Fruit fly (Drosophila melanogaster) Kc167 (cell line): ENCODE results near the gene CG31211.
A peak's percentile ranks its signal among the peaks of the same experiment; 100 is the strongest.
"Not testable (repeated sequence)": the region's sequence is repeated elsewhere in the genome, so short reads cannot be mapped to it uniquely, and the experiment has no call there.

Experiments used
- Myc ChIP-seq: fragments of >200 bp; optimal IDR thresholded peaks from 2 replicates; lab custom pipeline; 2017; ENCODE audit warnings: missing external identifiers
- Sin3A ChIP-seq: fragments of >200 bp; optimal IDR thresholded peaks from 2 replicates; lab custom pipeline; 2018; ENCODE audit warnings: missing external identifiers
- h ChIP-seq: fragments of >200 bp; optimal IDR thresholded peaks from 3 replicates; lab custom pipeline; 2018; ENCODE audit warnings: missing external identifiers
- insv ChIP-seq: fragments of >200 bp; optimal IDR thresholded peaks from 3 replicates; lab custom pipeline; 2018; ENCODE audit warnings: missing external identifiers
- psq ChIP-seq: fragments of >200 bp; optimal IDR thresholded peaks from 2 replicates; lab custom pipeline; 2017; ENCODE audit warnings: missing external identifiers
- ttk ChIP-seq: sonication (Bioruptor generic); optimal IDR thresholded peaks from 2 replicates; lab custom pipeline; 2017; ENCODE audit warnings: missing external identifiers

Gene CG31211

dm6 chr3R:11948903-11949358 lies 549 bp upstream of the CG31211 start, which contains the start of gene Cad87A:
Cad87A (minus strand) TSS chr3R:11949129.
- no peak for TF ChIP-seq h (lab: Kevin White, UChicago)
- no peak for TF ChIP-seq psq (lab: Kevin White, UChicago)
- TF ChIP-seq ttk (lab: Kevin White, UChicago), result no peak
- TF ChIP-seq Sin3A (lab: Kevin White, UChicago), result no peak
- no peak for TF ChIP-seq insv (lab: Kevin White, UChicago)
- TF ChIP-seq Myc (lab: Kevin White, UChicago), result no peak

DNA sequence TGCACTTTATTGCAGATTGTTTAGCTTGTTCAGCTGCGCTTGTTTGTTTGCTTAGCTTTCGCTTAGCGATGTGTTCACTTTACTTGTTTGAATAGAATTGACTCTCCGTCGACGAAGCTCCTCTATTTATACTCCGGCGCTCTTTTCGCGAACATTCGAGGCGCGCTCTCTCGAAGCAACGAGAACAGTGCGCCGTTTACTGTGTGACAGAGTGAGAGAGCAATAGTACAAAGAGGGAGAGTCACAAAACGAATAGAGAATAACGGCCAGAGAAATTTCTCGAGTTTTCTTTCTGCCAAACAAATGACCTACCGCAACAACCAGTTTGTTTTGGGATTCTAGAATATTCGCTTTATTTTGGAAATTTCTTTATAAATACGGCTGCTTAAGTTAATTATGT lies 7.0 kb downstream of the CG31211 start, which contains the start of gene Hsp70Aa:
Gene Hsp70Aa (minus strand): TSS at position 101 of the 400 bp plus-strand sequence.
- not testable (repeated sequence) for TF ChIP-seq insv, Sin3A, psq (lab: Kevin White, UChicago)

DNA sequence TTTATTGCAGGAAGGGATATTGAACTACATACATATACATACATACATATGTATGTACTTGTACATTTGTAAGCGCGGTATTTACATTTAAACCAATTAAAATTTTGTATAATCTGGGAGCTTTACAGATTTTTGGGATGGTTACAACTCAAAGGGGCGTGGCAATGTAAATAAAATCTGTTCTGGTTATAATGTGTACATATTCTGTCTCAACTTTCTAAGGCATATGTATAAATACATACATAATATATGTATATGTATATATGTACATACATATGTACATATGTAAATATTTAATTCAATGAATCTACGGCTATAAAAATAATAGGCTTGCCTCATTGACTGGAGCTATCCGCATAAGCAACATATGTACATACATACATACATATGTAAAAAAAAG lies 7.9 kb downstream of the CG31211 start:
- TF ChIP-seq ttk (lab: Kevin White, UChicago) (no peak), insv (lab: Kevin White, UChicago) (no peak), psq (lab: Kevin White, UChicago) (no peak), Sin3A (lab: Kevin White, UChicago) (no peak), Myc (lab: Kevin White, UChicago) (no peak)

DNA sequence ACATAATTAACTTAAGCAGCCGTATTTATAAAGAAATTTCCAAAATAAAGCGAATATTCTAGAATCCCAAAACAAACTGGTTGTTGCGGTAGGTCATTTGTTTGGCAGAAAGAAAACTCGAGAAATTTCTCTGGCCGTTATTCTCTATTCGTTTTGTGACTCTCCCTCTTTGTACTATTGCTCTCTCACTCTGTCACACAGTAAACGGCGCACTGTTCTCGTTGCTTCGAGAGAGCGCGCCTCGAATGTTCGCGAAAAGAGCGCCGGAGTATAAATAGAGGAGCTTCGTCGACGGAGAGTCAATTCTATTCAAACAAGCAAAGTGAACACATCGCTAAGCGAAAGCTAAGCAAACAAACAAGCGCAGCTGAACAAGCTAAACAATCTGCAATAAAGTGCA lies 8.8 kb downstream of the CG31211 start, which contains the start of gene Hsp70Ab:
Gene Hsp70Ab (plus strand): TSS at position 301 of the 400 bp plus-strand sequence.
- TF ChIP-seq insv, psq, Sin3A (lab: Kevin White, UChicago): not testable (repeated sequence)

dm6 chr3R:11962739-11963214 lies 13.3 kb downstream of the CG31211 start, which contains the start of the genes CG3281 and aurA:
CG3281 (minus strand) TSS chr3R:11962805.
aurA (plus strand) TSS chr3R:11963124.
- peak; percentile 94 for TF ChIP-seq Sin3A (lab: Kevin White, UChicago)
- no peak for TF ChIP-seq Myc (lab: Kevin White, UChicago)

dm6 chr3R:11964000-11964399 lies 14.5 kb downstream of the CG31211 start:
- TF ChIP-seq h (lab: Kevin White, UChicago) (no peak), Myc (lab: Kevin White, UChicago) (no peak), insv (lab: Kevin White, UChicago) (no peak), Sin3A (lab: Kevin White, UChicago) (no peak), psq (lab: Kevin White, UChicago) (no peak), ttk (lab: Kevin White, UChicago) (no peak)

dm6 chr3R:11967262-11968029 lies 18.0 kb downstream of the CG31211 start, which contains the start of the genes CG12213 and GC1:
CG12213 (minus strand) TSS chr3R:11967691.
GC1 (plus strand) TSS chr3R:11967708.
- TF ChIP-seq Myc (lab: Kevin White, UChicago) (no peak), h (lab: Kevin White, UChicago) (no peak)

dm6 chr3R:11968030-11968753 lies 18.7 kb downstream of the CG31211 start:
- TF ChIP-seq psq (lab: Kevin White, UChicago) (no peak), insv (lab: Kevin White, UChicago) (no peak), Myc (lab: Kevin White, UChicago) (no peak), Sin3A (lab: Kevin White, UChicago) (no peak), ttk (lab: Kevin White, UChicago) (no peak), h (lab: Kevin White, UChicago) (no peak)

DNA sequence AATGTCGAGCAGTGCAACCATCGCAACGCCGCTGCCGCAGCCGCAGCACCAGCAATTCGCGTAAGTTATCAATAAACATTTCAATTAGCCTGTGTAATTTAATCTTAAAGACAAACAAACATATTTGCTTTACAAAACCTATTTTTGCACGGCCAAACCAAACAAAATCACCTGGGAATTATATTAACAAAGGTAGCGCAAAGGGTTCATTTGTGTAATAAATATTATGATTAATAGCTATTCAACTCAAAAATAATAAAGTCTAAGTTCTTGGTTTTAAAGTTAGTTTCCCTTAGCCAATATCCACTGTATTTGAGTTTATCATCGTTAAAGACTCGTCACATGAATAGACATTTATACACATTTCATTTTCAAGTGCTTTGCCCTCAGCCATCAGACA lies 19.7 kb downstream of the CG31211 start:
- TF ChIP-seq Sin3A (lab: Kevin White, UChicago) (no peak), h (lab: Kevin White, UChicago) (no peak), psq (lab: Kevin White, UChicago) (no peak), ttk (lab: Kevin White, UChicago) (no peak), Myc (lab: Kevin White, UChicago) (no peak), insv (lab: Kevin White, UChicago) (no peak)

DNA sequence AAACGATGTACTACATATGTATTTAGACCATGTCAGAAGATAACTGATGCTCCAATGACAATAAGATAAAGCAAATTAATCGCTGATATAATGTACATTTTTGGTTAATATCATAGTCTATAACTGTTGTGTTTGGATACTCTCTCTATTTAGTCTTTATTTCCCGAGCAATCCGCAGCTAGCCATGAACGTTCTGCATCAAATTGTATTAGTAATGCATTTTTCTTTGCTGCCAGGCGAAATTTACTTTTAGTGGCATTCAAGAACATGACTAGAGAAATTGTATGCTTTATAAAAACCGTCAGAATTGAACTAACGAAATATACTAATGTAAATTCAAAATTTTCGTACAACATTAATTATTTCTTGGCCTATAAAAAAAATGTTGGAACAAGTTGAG lies 21.9 kb downstream of the CG31211 start, which contains the start of gene GC2:
Gene GC2 (plus strand): TSS at position 301 of the 400 bp plus-strand sequence.
- TF ChIP-seq psq (lab: Kevin White, UChicago), result no peak
- no peak for TF ChIP-seq ttk (lab: Kevin White, UChicago)
- no peak for TF ChIP-seq h (lab: Kevin White, UChicago)
- TF ChIP-seq Myc (lab: Kevin White, UChicago), result no peak
- TF ChIP-seq insv (lab: Kevin White, UChicago), result no peak
- no peak for TF ChIP-seq Sin3A (lab: Kevin White, UChicago)

- TF ChIP-seq insv (lab: Kevin White, UChicago) (no peak), Sin3A (lab: Kevin White, UChicago) (no peak), Myc (lab: Kevin White, UChicago) (no peak), ttk (lab: Kevin White, UChicago) (no peak), psq (lab: Kevin White, UChicago) (no peak), h (lab: Kevin White, UChicago) (no peak)
Observed at dm6 chr3R:11973826-11974225, 24.3 kb downstream of the CG31211 start.
